Fruit fly (Drosophila melanogaster): ENCODE measurements around the gene CG7950.
A peak's percentile ranks its signal among the peaks of the same experiment; 100 is the strongest.

Gene CG7950

DNA sequence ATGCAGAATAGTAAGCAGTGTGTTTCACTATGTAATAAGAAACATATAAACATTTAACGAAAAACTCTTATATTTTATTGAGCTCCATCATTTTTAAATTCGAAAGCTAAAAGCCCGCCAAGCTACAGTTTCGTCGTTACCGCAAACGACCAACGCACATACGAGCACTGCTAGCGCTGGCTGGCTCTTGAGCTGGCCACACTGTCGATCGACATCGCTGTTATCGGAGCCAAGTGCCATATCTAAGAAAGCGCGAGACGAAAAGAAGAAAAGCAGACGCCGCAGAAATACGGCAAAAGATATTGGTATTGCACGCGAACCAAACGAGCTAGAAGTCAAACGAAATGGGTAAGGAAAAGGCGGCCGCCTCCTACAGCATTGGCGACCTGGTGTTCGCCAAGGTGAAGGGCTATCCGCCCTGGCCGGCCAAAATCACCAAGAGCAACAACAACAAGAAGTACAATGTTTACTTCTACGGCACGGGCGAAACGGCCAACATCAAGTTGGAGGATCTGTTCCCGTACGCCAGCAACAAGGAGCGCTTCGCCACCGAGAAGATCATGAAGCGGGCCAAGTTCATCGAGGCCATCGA is 4.1 kb upstream of the CG7950 start, which contains the start of gene Jasper (continued):
- TF ChIP-seq CG18764 (GFP tag; optimal IDR thresholded peaks at IDR 0.05): no peak
- peak; percentile 24 for TF ChIP-seq NK7.1 (GFP tag; optimal IDR thresholded peaks at IDR 0.05)
- TF ChIP-seq CG16813 (GFP tag; IDR thresholded peaks at IDR 0.05; ENCODE audit: partially characterized antibody): 0 out of 3 replicates have a peak, but pooled peaks have one; percentile 42
- TF ChIP-seq aop (GFP tag; IDR thresholded peaks at IDR 0.05): no peak
- TF ChIP-seq cas (GFP tag; IDR thresholded peaks at IDR 0.05): no peak
- TF ChIP-seq CG7786 (GFP tag; optimal IDR thresholded peaks at IDR 0.05): no peak
- TF ChIP-seq CG1024 (GFP tag; IDR thresholded peaks at IDR 0.05): no peak
- no peak for TF ChIP-seq CG2875 (GFP tag; optimal IDR thresholded peaks at IDR 0.05)
- TF ChIP-seq gem (tag; optimal IDR thresholded peaks at IDR 0.05): peak; percentile 2
- TF ChIP-seq CG12236 (GFP tag; optimal IDR thresholded peaks at IDR 0.05): no peak
- no peak for TF ChIP-seq zfh1 (GFP tag; IDR thresholded peaks at IDR 0.05)
- peak; percentile 8 for TF ChIP-seq zen (tag; optimal IDR thresholded peaks at IDR 0.05)
- TF ChIP-seq CG3838 (GFP tag; optimal IDR thresholded peaks at IDR 0.05): no peak
- peak; percentile 90 for TF ChIP-seq MBD-R2 (GFP tag; IDR thresholded peaks at IDR 0.05)
- TF ChIP-seq Fer2 (tag; optimal IDR thresholded peaks at IDR 0.05): no peak
- no peak for TF ChIP-seq tio (GFP tag; optimal IDR thresholded peaks at IDR 0.05)
- TF ChIP-seq esg (GFP tag; conservative IDR thresholded peaks at IDR 0.05): no peak
- TF ChIP-seq shn (GFP tag; optimal IDR thresholded peaks at IDR 0.05): no peak
- TF ChIP-seq slp2 (GFP tag; optimal IDR thresholded peaks at IDR 0.05): no peak
- peak; percentile 27 for TF ChIP-seq CG11504 (tag; optimal IDR thresholded peaks at IDR 0.05)
- peak; percentile 87 for TF ChIP-seq Myb (GFP tag; optimal IDR thresholded peaks at IDR 0.05)
- peak; percentile 33 for TF ChIP-seq Antp (GFP tag; optimal IDR thresholded peaks at IDR 0.05)
- TF ChIP-seq ato (GFP tag; IDR thresholded peaks at IDR 0.05; ENCODE audit: partially characterized antibody): no peak; the same call in 1 of the 2 replicates
- TF ChIP-seq CG16779 (GFP tag; IDR thresholded peaks at IDR 0.05): no peak
- TF ChIP-seq Usf (GFP tag; optimal IDR thresholded peaks at IDR 0.05): no peak
- no peak for TF ChIP-seq fd102C (GFP tag; optimal IDR thresholded peaks at IDR 0.05)
- no peak for TF ChIP-seq lbe (GFP tag; optimal IDR thresholded peaks at IDR 0.05)
- no peak for TF ChIP-seq CG7271 (tag; optimal IDR thresholded peaks at IDR 0.05)
- TF ChIP-seq CG7357 (GFP tag; IDR thresholded peaks at IDR 0.05): no peak
- TF ChIP-seq CG10366 (GFP tag; IDR thresholded peaks at IDR 0.05): no peak
- TF ChIP-seq phol (tag; optimal IDR thresholded peaks at IDR 0.05): peak; percentile 67
- peak; percentile 11; the same call in 1 of the 3 replicates for TF ChIP-seq CG34224 (GFP tag; IDR thresholded peaks at IDR 0.05; ENCODE audit: partially characterized antibody)
- no peak for TF ChIP-seq dan (GFP tag; IDR thresholded peaks at IDR 0.05)
- TF ChIP-seq CG15269 (tag; optimal IDR thresholded peaks at IDR 0.05): peak; percentile 23
- TF ChIP-seq Dfd (GFP tag; optimal IDR thresholded peaks at IDR 0.05): no peak
- no peak for TF ChIP-seq CG2889 (GFP tag; IDR thresholded peaks at IDR 0.05)
- TF ChIP-seq ab (GFP tag; optimal IDR thresholded peaks at IDR 0.05): no peak
- TF ChIP-seq ftz-f1 (GFP tag; optimal IDR thresholded peaks at IDR 0.05): peak; percentile 16
- TF ChIP-seq onecut (GFP tag; IDR thresholded peaks at IDR 0.05): no peak
- TF ChIP-seq CG10209 (GFP tag; optimal IDR thresholded peaks at IDR 0.05): no peak
- no peak for TF ChIP-seq CG4854 (GFP tag; optimal IDR thresholded peaks at IDR 0.05)
- no peak for TF ChIP-seq hkb (optimal IDR thresholded peaks at IDR 0.05)
- TF ChIP-seq hkb (GFP tag; IDR thresholded peaks at IDR 0.05): no peak
- TF ChIP-seq CG5180 (GFP tag; optimal IDR thresholded peaks at IDR 0.05): no peak
- TF ChIP-seq sr (GFP tag; IDR thresholded peaks at IDR 0.05): no peak
- no peak for TF ChIP-seq cwo (GFP tag; optimal IDR thresholded peaks at IDR 0.05)
- TF ChIP-seq CG6654 (GFP tag; optimal IDR thresholded peaks at IDR 0.05): no peak
- TF ChIP-seq Hr39 (optimal IDR thresholded peaks at IDR 0.05): no peak
- no peak for TF ChIP-seq Hand (GFP tag; optimal IDR thresholded peaks at IDR 0.05)
- no peak for TF ChIP-seq disco-r (GFP tag; optimal IDR thresholded peaks at IDR 0.05)
- TF ChIP-seq Six4 (GFP tag; optimal IDR thresholded peaks at IDR 0.05): no peak
- TF ChIP-seq Dp (GFP tag; optimal IDR thresholded peaks at IDR 0.05): peak; percentile 100
